Worm (Caenorhabditis elegans): ENCODE measurements around the gene htp-1.
A peak's percentile ranks its signal among the peaks of the same experiment; 100 is the strongest.

DNA sequence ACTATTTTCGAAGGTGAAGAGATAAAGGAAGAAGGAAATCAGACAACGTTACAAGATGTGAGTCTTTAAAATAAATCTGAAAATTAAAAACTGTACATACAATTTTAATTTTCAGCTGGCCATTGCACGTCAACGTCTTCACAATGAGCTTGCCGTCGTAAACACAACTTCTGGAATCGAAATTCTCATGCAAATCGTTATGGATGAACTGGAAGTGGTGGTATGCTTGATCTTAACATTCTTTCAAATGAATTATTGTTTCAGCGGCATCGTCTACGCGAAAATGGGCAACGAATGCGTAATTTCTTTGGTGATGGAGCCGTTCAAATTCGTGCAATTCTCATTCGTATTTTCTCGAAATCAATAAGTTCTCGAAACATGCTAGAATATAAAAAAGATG, 36.8 kb downstream of the htp-1 start:
- TF ChIP-seq zip-11 (GFP tag; IDR thresholded peaks at IDR 0.05) (no peak), nhr-25 (tag; optimal IDR thresholded peaks at IDR 0.05; ENCODE audit: borderline replicate concordance, insufficient read depth) (no peak), ceh-28 (tag; optimal IDR thresholded peaks at IDR 0.05) (no peak), pha-4 (GFP tag; IDR thresholded peaks at IDR 0.05) (no peak), pha-4 (tag; optimal IDR thresholded peaks at IDR 0.05) (no peak), zag-1 (tag; optimal IDR thresholded peaks at IDR 0.05) (no peak), dmd-9 (GFP tag; IDR thresholded peaks at IDR 0.05) (no peak), duxl-1 (tag; optimal IDR thresholded peaks at IDR 0.05; ENCODE audit: poor library complexity) (no peak), unc-62 (GFP tag; optimal IDR thresholded peaks at IDR 0.05 in 1 of 2) (peak in 1 of 2 experiments; percentile 96), unc-62 (tag; optimal IDR thresholded peaks at IDR 0.05) (no peak), lin-13 (GFP tag; optimal IDR thresholded peaks at IDR 0.05) (no peak), F37D6.2 (tag; optimal IDR thresholded peaks at IDR 0.05) (no peak)

Data from whole organism, L4 larva.